Worm (Caenorhabditis elegans) whole organism, late embryonic: Measurements from ENCODE around the gene epg-4.

Experiments used
- C08G9.2 ChIP-seq: sonication (generic microtip); optimal IDR thresholded peaks from 2 replicates; lab custom pipeline; 2016; ENCODE audit warnings: mild to moderate bottlenecking, missing genetic modification characterization, moderate library complexity, missing compliant biosample characterization
- C38D4.7 ChIP-seq: fragments of 200-800 bp; sonication (Bioruptor generic); optimal IDR thresholded peaks from 2 replicates; lab custom pipeline; 2018; ENCODE audit warnings: mild to moderate bottlenecking, missing genetic modification characterization, moderate library complexity, missing compliant biosample characterization
- K02D7.2 ChIP-seq: sonication (generic microtip); optimal IDR thresholded peaks from 2 replicates; lab custom pipeline; 2017; ENCODE audit warnings: mild to moderate bottlenecking, missing genetic modification characterization, missing compliant biosample characterization
- K09A11.1 ChIP-seq: sonication (generic microtip); optimal IDR thresholded peaks from 2 replicates; lab custom pipeline; 2017; ENCODE audit warnings: antibody characterized with exemption, mild to moderate bottlenecking, missing genetic modification characterization, missing compliant biosample characterization; ENCODE audit not compliant: insufficient read depth
- T23F11.4 ChIP-seq: fragments of 200-800 bp; sonication (Bioruptor generic); optimal IDR thresholded peaks from 2 replicates; lab custom pipeline; 2018; ENCODE audit warnings: mild to moderate bottlenecking, missing genetic modification characterization, missing compliant biosample characterization
- Y22D7AL.16 ChIP-seq: sonication (generic microtip); optimal IDR thresholded peaks from 2 replicates; lab custom pipeline; 2016; ENCODE audit warnings: missing genetic modification characterization, missing compliant biosample characterization
- ama-1 ChIP-seq: fragments of 150-350 bp; optimal IDR thresholded peaks from 2 replicates; lab custom pipeline; 2014
- ceh-14 ChIP-seq: sonication (generic microtip); optimal IDR thresholded peaks from 2 replicates; lab custom pipeline; 2016; ENCODE audit warnings: missing genotype, missing genetic modification characterization, missing compliant biosample characterization
- ceh-18 ChIP-seq: sonication (generic microtip); optimal IDR thresholded peaks from 2 replicates; lab custom pipeline; 2016; ENCODE audit warnings: missing genetic modification characterization, missing compliant biosample characterization
- ceh-19 ChIP-seq: fragments of 200-800 bp; sonication (Bioruptor generic); optimal IDR thresholded peaks from 2 replicates; lab custom pipeline; 2018; ENCODE audit warnings: mild to moderate bottlenecking, missing genetic modification characterization, missing compliant biosample characterization
- ceh-2 ChIP-seq: sonication (generic microtip); optimal IDR thresholded peaks from 2 replicates; lab custom pipeline; 2016; ENCODE audit warnings: missing genotype, missing genetic modification characterization, missing compliant biosample characterization
- ceh-30 ChIP-seq: fragments of 150-350 bp; optimal IDR thresholded peaks from 2 replicates; lab custom pipeline; 2014; ENCODE audit warnings: missing biosample characterization, missing genetic modification characterization
- ceh-31 ChIP-seq: sonication (generic microtip); optimal IDR thresholded peaks from 2 replicates; lab custom pipeline; 2016; ENCODE audit warnings: missing genetic modification characterization, missing compliant biosample characterization
- ceh-34 ChIP-seq: sonication (generic microtip); optimal IDR thresholded peaks from 2 replicates; lab custom pipeline; 2016; ENCODE audit warnings: mild to moderate bottlenecking, missing genetic modification characterization, missing compliant biosample characterization
- ceh-45 ChIP-seq: fragments of 200-800 bp; sonication (Bioruptor generic); IDR thresholded peaks from 2 replicates; pipeline ENCODE4 v1.3.6; 2022; ENCODE audit warnings: missing genetic modification reagents, missing genetic modification characterization, missing compliant biosample characterization
- ceh-9 ChIP-seq: sonication (generic microtip); optimal IDR thresholded peaks from 2 replicates; lab custom pipeline; 2016; ENCODE audit warnings: mild to moderate bottlenecking, missing genetic modification characterization, inconsistent platforms, missing compliant biosample characterization
- che-1 ChIP-seq: sonication (generic microtip); optimal IDR thresholded peaks from 2 replicates; lab custom pipeline; 2016; ENCODE audit warnings: mild to moderate bottlenecking, missing genetic modification characterization, missing compliant biosample characterization
- dve-1 ChIP-seq: sonication (generic microtip); optimal IDR thresholded peaks from 2 replicates; lab custom pipeline; 2017; ENCODE audit warnings: antibody characterized with exemption, mild to moderate bottlenecking, missing genetic modification characterization, missing compliant biosample characterization
- elt-4 ChIP-seq: sonication (generic microtip); optimal IDR thresholded peaks from 2 replicates; lab custom pipeline; 2016; ENCODE audit warnings: missing genetic modification characterization, missing compliant biosample characterization
- ets-4 ChIP-seq: sonication (generic microtip); optimal IDR thresholded peaks from 2 replicates; lab custom pipeline; 2016; ENCODE audit warnings: missing genetic modification characterization, missing compliant biosample characterization
- fkh-10 ChIP-seq: fragments of 150-350 bp; optimal IDR thresholded peaks from 2 replicates; lab custom pipeline; 2014; ENCODE audit warnings: missing biosample characterization, missing genetic modification reagents, missing genetic modification characterization
- hlh-15 ChIP-seq: sonication (generic microtip); optimal IDR thresholded peaks from 2 replicates; lab custom pipeline; 2016; ENCODE audit warnings: missing genetic modification characterization, missing compliant biosample characterization
- hlh-30 ChIP-seq: sonication (generic microtip); optimal IDR thresholded peaks from 2 replicates; lab custom pipeline; 2017; ENCODE audit warnings: antibody characterized with exemption, missing genetic modification characterization, missing compliant biosample characterization; ENCODE audit not compliant: insufficient read depth
- hlh-6 ChIP-seq: sonication (generic microtip); optimal IDR thresholded peaks from 2 replicates; lab custom pipeline; 2016; ENCODE audit warnings: missing genotype, missing genetic modification characterization, missing compliant biosample characterization
- lim-6 ChIP-seq: sonication (generic microtip); optimal IDR thresholded peaks from 2 replicates; lab custom pipeline; 2016; ENCODE audit warnings: missing genetic modification characterization, missing compliant biosample characterization
- lin-11 ChIP-seq: fragments of 200-800 bp; sonication (Bioruptor generic); optimal IDR thresholded peaks from 2 replicates; lab custom pipeline; 2018; ENCODE audit warnings: mild to moderate bottlenecking, missing genetic modification characterization, missing compliant biosample characterization
- mec-3 ChIP-seq: sonication (generic microtip); optimal IDR thresholded peaks from 2 replicates; lab custom pipeline; 2016; ENCODE audit warnings: borderline replicate concordance, missing genetic modification characterization, missing compliant biosample characterization
- nfya-1 ChIP-seq: sonication (generic microtip); optimal IDR thresholded peaks from 2 replicates; lab custom pipeline; 2017; ENCODE audit warnings: missing genetic modification characterization, mild to moderate bottlenecking, missing compliant biosample characterization, antibody characterized with exemption, moderate library complexity
- nhr-232 ChIP-seq: sonication (generic microtip); optimal IDR thresholded peaks from 2 replicates; lab custom pipeline; 2016; ENCODE audit warnings: missing genetic modification characterization, missing compliant biosample characterization
- odd-2 ChIP-seq: sonication (generic microtip); optimal IDR thresholded peaks from 2 replicates; lab custom pipeline; 2017; ENCODE audit warnings: antibody characterized with exemption, mild to moderate bottlenecking, missing genetic modification characterization, missing compliant biosample characterization
- pag-3 ChIP-seq: sonication (generic microtip); optimal IDR thresholded peaks from 2 replicates; lab custom pipeline; 2016; ENCODE audit warnings: missing compliant biosample characterization, missing genetic modification characterization, borderline replicate concordance
- pax-1 ChIP-seq: fragments of 150-350 bp; optimal IDR thresholded peaks from 2 replicates; lab custom pipeline; 2014; ENCODE audit warnings: missing biosample characterization, missing genetic modification characterization
- pha-2 ChIP-seq: sonication (generic microtip); optimal IDR thresholded peaks from 2 replicates; lab custom pipeline; 2017; ENCODE audit warnings: mild to moderate bottlenecking, missing genetic modification characterization, missing compliant biosample characterization
- pqm-1 ChIP-seq: sonication (generic microtip); optimal IDR thresholded peaks from 2 replicates; lab custom pipeline; 2016; ENCODE audit warnings: missing genetic modification characterization, missing compliant biosample characterization
- ref-2 ChIP-seq: sonication (generic microtip); optimal IDR thresholded peaks from 2 replicates; lab custom pipeline; 2016; ENCODE audit warnings: missing genetic modification characterization, missing compliant biosample characterization
- rnt-1 ChIP-seq: sonication (generic microtip); optimal IDR thresholded peaks from 2 replicates; lab custom pipeline; 2016; ENCODE audit warnings: missing genetic modification characterization, missing compliant biosample characterization
- sox-2 ChIP-seq: fragments of 200-800 bp; sonication (Bioruptor generic); IDR thresholded peaks from 2 replicates; pipeline ENCODE4 v1.3.6; 2022; ENCODE audit warnings: missing genetic modification reagents, missing genetic modification characterization, missing compliant biosample characterization
- syd-9 ChIP-seq: sonication (generic microtip); optimal IDR thresholded peaks from 2 replicates; lab custom pipeline; 2016; ENCODE audit warnings: mild to moderate bottlenecking, missing genetic modification characterization, moderate library complexity, missing compliant biosample characterization
- tbx-2 ChIP-seq: sonication (generic microtip); optimal IDR thresholded peaks from 2 replicates; lab custom pipeline; 2016; ENCODE audit warnings: missing genetic modification characterization, missing compliant biosample characterization
- tbx-7 ChIP-seq: sonication (generic microtip); optimal IDR thresholded peaks from 2 replicates; lab custom pipeline; 2016; ENCODE audit warnings: missing genotype, missing genetic modification characterization, missing compliant biosample characterization
- ttx-3 ChIP-seq: sonication (generic microtip); optimal IDR thresholded peaks from 2 replicates; lab custom pipeline; 2016; ENCODE audit warnings: missing genetic modification reagents, missing genetic modification characterization, missing compliant biosample characterization
- unc-42 ChIP-seq: sonication (generic microtip); optimal IDR thresholded peaks from 2 replicates; lab custom pipeline; 2016; ENCODE audit warnings: missing genotype, missing genetic modification characterization, missing compliant biosample characterization
- unc-55 ChIP-seq: sonication (generic microtip); optimal IDR thresholded peaks from 2 replicates; lab custom pipeline; 2017; ENCODE audit warnings: missing biosample characterization, missing genetic modification reagents, missing genetic modification characterization
- zip-5 ChIP-seq: sonication (generic microtip); optimal IDR thresholded peaks from 2 replicates; lab custom pipeline; 2016; ENCODE audit warnings: missing genetic modification characterization, missing compliant biosample characterization
- ztf-16 ChIP-seq: sonication (generic microtip); optimal IDR thresholded peaks from 2 replicates; lab custom pipeline; 2017; ENCODE audit warnings: missing genetic modification characterization, missing compliant biosample characterization

Gene epg-4

DNA sequence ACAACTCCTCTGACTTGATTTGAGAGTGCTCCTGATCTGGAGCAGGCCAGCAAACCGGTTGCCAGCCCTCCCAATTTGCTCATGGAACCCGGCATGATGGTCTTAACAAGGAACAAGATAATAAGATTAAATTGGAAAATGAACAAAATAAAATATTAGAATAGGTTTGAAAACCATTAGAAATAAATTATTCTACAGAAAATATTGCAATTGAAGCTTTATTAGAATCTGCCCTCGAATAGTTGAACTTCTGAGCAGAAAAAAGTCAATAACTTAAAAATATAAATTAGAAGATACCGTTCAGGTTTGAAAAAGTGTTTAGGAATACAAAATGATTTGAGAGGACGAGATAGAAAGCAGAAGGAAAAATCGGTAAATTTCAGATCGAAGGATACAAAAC, 23.3 kb upstream of the epg-4 start, which contains the start of gene nuo-4:
TSS of gene nuo-4 (minus strand) at position 101 of the 400 bp plus-strand sequence.
- TF ChIP-seq ceh-31 (tag; lab: Kevin White, UChicago) = no peak

- TF ChIP-seq ceh-34 (tag; lab: Kevin White, UChicago) (no peak), pqm-1 (tag; lab: Kevin White, UChicago) (no peak), che-1 (tag; lab: Kevin White, UChicago) (no peak), ceh-18 (tag; lab: Kevin White, UChicago) (no peak), pag-3 (tag; lab: Kevin White, UChicago) (no peak), tbx-2 (tag; lab: Kevin White, UChicago) (no peak), ceh-30 (tag; lab: Kevin White, UChicago) (no peak), C08G9.2 (tag; lab: Kevin White, UChicago) (no peak), ets-4 (no peak), syd-9 (tag; lab: Kevin White, UChicago) (no peak), lin-11 (tag; lab: Kevin White, UChicago) (no peak), ama-1 (lab: Kevin White, UChicago) (no peak), ceh-9 (tag; lab: Kevin White, UChicago) (no peak), unc-42 (tag; lab: Kevin White, UChicago) (no peak), hlh-30 (no peak), hlh-6 (no peak), pha-2 (tag; lab: Kevin White, UChicago) (no peak)
Measured at ce11 chrIII:7159246-7159645, 22.7 kb upstream of the epg-4 start.

ce11 chrIII:7161055-7161454, 20.9 kb upstream of the epg-4 start, which contains the start of gene rnp-7:
Gene rnp-7 (minus strand): TSS chrIII:7161155.
- TF ChIP-seq tbx-7 (tag; lab: Kevin White, UChicago) (no peak), T23F11.4 (no peak), lin-11 (tag; lab: Kevin White, UChicago) (no peak), ceh-45 (GFP tag; lab: Robert Waterston, UW) (no peak), pax-1 (tag; lab: Kevin White, UChicago) (no peak), unc-55 (no peak), K09A11.1 (tag; lab: Kevin White, UChicago) (no peak), elt-4 (tag; lab: Kevin White, UChicago) (no peak), lim-6 (tag; lab: Kevin White, UChicago) (no peak), ama-1 (lab: Kevin White, UChicago) (no peak), C38D4.7 (no peak), fkh-10 (GFP tag; lab: Kevin White, UChicago) (no peak), nhr-232 (tag; lab: Kevin White, UChicago) (no peak), rnt-1 (tag; lab: Kevin White, UChicago) (no peak)

DNA sequence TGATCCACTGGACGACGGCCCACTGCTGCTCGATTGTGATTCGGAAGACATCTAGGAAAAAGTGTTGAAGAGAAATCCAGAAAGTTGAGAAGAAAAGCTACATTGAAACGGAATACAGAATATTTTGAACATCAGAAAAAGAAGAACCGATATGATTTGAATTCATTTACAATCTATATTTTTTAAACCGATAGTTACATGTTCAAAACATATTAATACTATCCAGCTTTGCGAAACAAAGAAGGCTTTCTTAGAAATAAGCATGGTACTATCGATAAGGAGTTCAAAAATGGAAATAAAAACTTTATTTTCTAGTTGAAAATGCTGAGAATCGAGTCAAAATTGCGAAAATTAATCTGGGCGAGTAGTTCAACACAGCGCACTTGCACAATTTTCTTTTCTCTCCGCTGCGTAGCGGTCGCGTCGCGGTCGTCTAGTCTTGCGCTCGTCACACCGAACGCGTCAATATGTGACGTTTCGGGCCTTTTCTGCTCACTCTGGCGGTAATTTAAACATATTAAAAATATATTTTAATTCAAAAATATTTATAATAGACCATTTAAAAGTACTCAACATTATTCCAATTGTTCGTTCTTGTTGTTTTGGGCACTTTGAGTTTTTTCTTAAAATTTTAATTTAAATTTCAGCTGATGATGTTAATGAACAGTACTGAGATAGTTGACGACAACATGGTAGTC, 19.8 kb upstream of the epg-4 start, which contains the start of the genes syf-2 and K04G7.1:
TSS of gene syf-2 (minus strand) at position 51 of the 698 bp plus-strand sequence.
TSS of gene K04G7.1 (plus strand) at position 648 of the 698 bp plus-strand sequence.
- TF ChIP-seq elt-4 (tag; lab: Kevin White, UChicago) = no peak
- no peak for TF ChIP-seq mec-3
- peak; percentile 64 for TF ChIP-seq unc-42 (tag; lab: Kevin White, UChicago)
- TF ChIP-seq nfya-1 (tag; lab: Kevin White, UChicago) = peak; percentile 78
- no peak for TF ChIP-seq hlh-15 (tag; lab: Kevin White, UChicago)
- no peak for TF ChIP-seq nhr-232 (tag; lab: Kevin White, UChicago)
- TF ChIP-seq ztf-16 (tag; lab: Kevin White, UChicago) = peak; percentile 25
- TF ChIP-seq ceh-2 (tag; lab: Kevin White, UChicago) = no peak
- TF ChIP-seq K09A11.1 (tag; lab: Kevin White, UChicago) = peak; percentile 42
- no peak for TF ChIP-seq T23F11.4
- TF ChIP-seq ceh-18 (tag; lab: Kevin White, UChicago) = peak; percentile 26
- TF ChIP-seq pax-1 (tag; lab: Kevin White, UChicago) = no peak
- no peak for TF ChIP-seq che-1 (tag; lab: Kevin White, UChicago)
- TF ChIP-seq K02D7.2 = no peak
- TF ChIP-seq lin-11 (tag; lab: Kevin White, UChicago) = no peak
- TF ChIP-seq Y22D7AL.16 (tag; lab: Kevin White, UChicago) = no peak
- no peak for TF ChIP-seq ttx-3 (tag; lab: Kevin White, UChicago)
- TF ChIP-seq odd-2 (tag; lab: Kevin White, UChicago) = no peak
- peak; percentile 53 for TF ChIP-seq dve-1 (tag; lab: Kevin White, UChicago)
- TF ChIP-seq sox-2 = no peak
- TF ChIP-seq ref-2 (tag; lab: Kevin White, UChicago) = peak; percentile 28
- peak; percentile 76 for TF ChIP-seq unc-55
- peak; percentile 68 for TF ChIP-seq ceh-14 (tag; lab: Kevin White, UChicago)
- TF ChIP-seq ceh-31 (tag; lab: Kevin White, UChicago) = peak; percentile 71
- TF ChIP-seq zip-5 (tag; lab: Kevin White, UChicago) = no peak
- no peak for TF ChIP-seq ceh-19 (GFP tag; lab: Kevin White, UChicago)
